Worm (Caenorhabditis elegans): Measurements from ENCODE around the gene lin-26.
A peak's percentile ranks its signal among the peaks of the same experiment; 100 is the strongest.

Gene lin-26

ce11 chrII:7670039-7670438 lies 12.0 kb upstream of the lin-26 start:
- TF ChIP-seq ceh-40 (GFP tag; IDR thresholded peaks at IDR 0.05) = no peak
- TF ChIP-seq F23B12.7 (tag; optimal IDR thresholded peaks at IDR 0.05; ENCODE audit: insufficient read depth) = no peak
- no peak for TF ChIP-seq nhr-80 (tag; optimal IDR thresholded peaks at IDR 0.05)
- no peak for TF ChIP-seq Y79H2A.3 (GFP tag; conservative IDR thresholded peaks at IDR 0.05)
- no peak for TF ChIP-seq F55B11.4 (tag; optimal IDR thresholded peaks at IDR 0.05; ENCODE audit: borderline replicate concordance, insufficient read depth)
- no peak for TF ChIP-seq ceh-58 (GFP tag; IDR thresholded peaks at IDR 0.05)
- no peak for TF ChIP-seq mxl-1 (tag; optimal IDR thresholded peaks at IDR 0.05)
- no peak for TF ChIP-seq somi-1 (GFP tag; optimal IDR thresholded peaks at IDR 0.05)
- TF ChIP-seq lin-26 (GFP tag; IDR thresholded peaks at IDR 0.05) = no peak

ce11 chrII:7671705-7672104 lies 10.3 kb upstream of the lin-26 start, which contains the start of gene lir-1:
Gene lir-1 (plus strand): TSS chrII:7672005.
- no peak for TF ChIP-seq egl-18 (GFP tag; IDR thresholded peaks at IDR 0.05)
- TF ChIP-seq ccch-3 (GFP tag; optimal IDR thresholded peaks at IDR 0.05) = no peak

ce11 chrII:7675752-7676151 lies 6.2 kb upstream of the lin-26 start:
- TF ChIP-seq dox-1 (GFP tag; IDR thresholded peaks at IDR 0.05) (no peak), lin-35 (GFP tag; optimal IDR thresholded peaks at IDR 0.05) (no peak), sea-2 (GFP tag; IDR thresholded peaks at IDR 0.05) (no peak)

- TF ChIP-seq ztf-18 (tag; optimal IDR thresholded peaks at IDR 0.05) (no peak), zfh-2 (GFP tag; conservative IDR thresholded peaks at IDR 0.05) (0 out of 2 replicates have a peak, but pooled peaks have one; percentile 21)
Measured at ce11 chrII:7676307-7676905, 5.6 kb upstream of the lin-26 start.

- TF ChIP-seq zfh-2 (GFP tag; conservative IDR thresholded peaks at IDR 0.05) (0 out of 2 replicates have a peak, but pooled peaks have one; percentile 45), die-1 (tag; optimal IDR thresholded peaks at IDR 0.05) (no peak), nfya-2 (GFP tag; IDR thresholded peaks at IDR 0.05) (no peak)
Measured at ce11 chrII:7678512-7678911, 3.5 kb upstream of the lin-26 start.

- TF ChIP-seq fkh-3 (tag; optimal IDR thresholded peaks at IDR 0.05) = no peak
- TF ChIP-seq B0019.2 (GFP tag; conservative IDR thresholded peaks at IDR 0.05) = no peak
- no peak for TF ChIP-seq Y53G8AR.9 (GFP tag; conservative IDR thresholded peaks at IDR 0.05)
Measured at ce11 chrII:7679499-7680012, 2.4 kb upstream of the lin-26 start.

- 0 out of 2 replicates have a peak, but pooled peaks have one; percentile 18 for TF ChIP-seq D2030.7 (GFP tag; IDR thresholded peaks at IDR 0.05)
- TF ChIP-seq ztf-25 (GFP tag; IDR thresholded peaks at IDR 0.05) = no peak
Measured at ce11 chrII:7682488-7682887, 490 bp downstream of the lin-26 start.

ce11 chrII:7684589-7684988 lies 2.6 kb downstream of the lin-26 start, which contains the start of gene F18A1.1:
Gene F18A1.1 (plus strand): TSS chrII:7684889.
- TF ChIP-seq nhr-120 (GFP tag; IDR thresholded peaks at IDR 0.05) (no peak), F39B2.1 (GFP tag; IDR thresholded peaks at IDR 0.05) (no peak), ztf-22 (GFP tag; optimal IDR thresholded peaks at IDR 0.05) (no peak), madf-10 (tag; optimal IDR thresholded peaks at IDR 0.05) (no peak), F37B4.10 (GFP tag; IDR thresholded peaks at IDR 0.05) (no peak), nhr-27 (tag; optimal IDR thresholded peaks at IDR 0.05) (no peak), ekl-4 (GFP tag; IDR thresholded peaks at IDR 0.05) (no peak)

All from whole organism, young adult.